Worm (Caenorhabditis elegans) whole organism, late embryonic: ENCODE results near the gene clec-252.
"Not testable (repeated sequence)": the region's sequence is repeated elsewhere in the genome, so short reads cannot be mapped to it uniquely, and the experiment has no call there.

Experiments
- K02D7.2 ChIP-seq: sonication (generic microtip); optimal IDR thresholded peaks from 2 replicates; lab custom pipeline; 2017; ENCODE audit warnings: mild to moderate bottlenecking, missing genetic modification characterization, missing compliant biosample characterization
- T23F11.4 ChIP-seq: fragments of 200-800 bp; sonication (Bioruptor generic); optimal IDR thresholded peaks from 2 replicates; lab custom pipeline; 2018; ENCODE audit warnings: mild to moderate bottlenecking, missing genetic modification characterization, missing compliant biosample characterization
- ceh-2 ChIP-seq: sonication (generic microtip); optimal IDR thresholded peaks from 2 replicates; lab custom pipeline; 2016; ENCODE audit warnings: missing genotype, missing genetic modification characterization, missing compliant biosample characterization
- elt-2 ChIP-seq: sonication (generic microtip); optimal IDR thresholded peaks from 2 replicates; lab custom pipeline; 2016; ENCODE audit warnings: missing genetic modification reagents, missing genetic modification characterization, missing compliant biosample characterization
- fkh-6 ChIP-seq: sonication (generic microtip); optimal IDR thresholded peaks from 2 replicates; lab custom pipeline; 2016; ENCODE audit warnings: missing genetic modification characterization, missing compliant biosample characterization
- tbx-2 ChIP-seq: sonication (generic microtip); optimal IDR thresholded peaks from 2 replicates; lab custom pipeline; 2016; ENCODE audit warnings: missing genetic modification characterization, missing compliant biosample characterization

ce11 chrV:18762044-18762443, 13.4 kb upstream of the clec-252 start, which contains the start of gene F11D11.22:
- not testable (repeated sequence) for TF ChIP-seq T23F11.4 (GFP tag; lab: Kevin White, UChicago); K02D7.2 (tag; lab: Kevin White, UChicago); elt-2 (tag; lab: Kevin White, UChicago); fkh-6 (tag; lab: Kevin White, UChicago); ceh-2; tbx-2 (tag; lab: Kevin White, UChicago)
